Worm (Caenorhabditis elegans) whole organism, late embryonic: ENCODE measurements around the gene ser-2.

ENCODE experiments used
- ama-1 ChIP-seq: fragments of 150-350 bp; optimal IDR thresholded peaks from 2 replicates; lab custom pipeline; 2014
- dve-1 ChIP-seq: sonication (generic microtip); optimal IDR thresholded peaks from 2 replicates; lab custom pipeline; 2017; ENCODE audit warnings: antibody characterized with exemption, mild to moderate bottlenecking, missing genetic modification characterization, missing compliant biosample characterization

ce11 chrX:15340743-15341142, 38.0 kb upstream of the ser-2 start:
- TF ChIP-seq ama-1: no peak
- no peak for TF ChIP-seq dve-1 (tag; lab: Kevin White, UChicago)
